Worm (Caenorhabditis elegans): ENCODE data around the gene srh-149.
"Not testable (repeated sequence)": the region's sequence is repeated elsewhere in the genome, so short reads cannot be mapped to it uniquely, and the experiment has no call there.

Gene srh-149

DNA sequence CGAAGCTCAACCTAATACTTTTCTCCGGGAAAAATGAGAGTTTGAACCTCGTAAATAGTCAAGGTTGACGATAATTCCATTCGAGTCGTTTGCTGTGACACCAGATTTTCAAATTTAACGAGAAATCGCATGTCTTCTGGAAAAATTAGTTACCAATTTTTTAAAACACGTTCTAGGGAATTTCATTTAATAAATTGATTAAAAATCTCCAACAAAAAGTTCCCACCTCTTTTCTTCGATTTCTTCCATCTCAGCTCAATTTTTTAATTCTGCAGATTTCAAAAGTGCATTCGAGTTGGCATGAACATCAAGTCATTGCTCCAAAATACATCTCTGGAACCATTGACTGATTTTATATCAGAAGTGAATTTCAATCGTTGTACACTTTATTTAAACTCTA lies 29.0 kb downstream of the srh-149 start, which contains the start of gene nhr-282:
Gene nhr-282 (plus strand): TSS at position 301 of the 400 bp plus-strand sequence.
- TF ChIP-seq him-1, dao-5, W03F9.2 (tag; optimal IDR thresholded peaks at IDR 0.05): not testable (repeated sequence)

DNA sequence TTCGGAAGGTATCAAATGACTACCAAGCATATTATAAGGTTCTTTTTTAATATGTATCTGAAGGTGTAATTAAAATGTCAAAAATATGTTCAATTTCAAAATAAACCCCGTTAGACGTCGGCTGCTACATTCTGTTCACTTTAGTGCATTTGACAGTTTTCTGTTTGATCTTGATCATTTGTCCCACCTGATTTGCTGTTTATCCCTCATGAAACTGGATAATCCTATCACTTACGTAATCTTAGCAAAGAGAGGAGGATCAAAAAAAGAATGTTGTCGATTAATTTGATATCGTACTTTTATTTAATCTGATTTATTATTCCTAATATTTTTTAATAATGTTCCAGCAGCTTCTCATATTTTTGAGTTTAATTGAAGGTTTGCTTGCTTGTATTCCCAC lies 30.5 kb downstream of the srh-149 start, which contains the start of gene F54B8.1:
Gene F54B8.1 (plus strand): TSS at position 301 of the 400 bp plus-strand sequence.
- TF ChIP-seq W03F9.2 (tag; optimal IDR thresholded peaks at IDR 0.05): no peak
- no peak for TF ChIP-seq dao-5 (tag; optimal IDR thresholded peaks at IDR 0.05)
- no peak for TF ChIP-seq him-1 (tag; optimal IDR thresholded peaks at IDR 0.05)

DNA sequence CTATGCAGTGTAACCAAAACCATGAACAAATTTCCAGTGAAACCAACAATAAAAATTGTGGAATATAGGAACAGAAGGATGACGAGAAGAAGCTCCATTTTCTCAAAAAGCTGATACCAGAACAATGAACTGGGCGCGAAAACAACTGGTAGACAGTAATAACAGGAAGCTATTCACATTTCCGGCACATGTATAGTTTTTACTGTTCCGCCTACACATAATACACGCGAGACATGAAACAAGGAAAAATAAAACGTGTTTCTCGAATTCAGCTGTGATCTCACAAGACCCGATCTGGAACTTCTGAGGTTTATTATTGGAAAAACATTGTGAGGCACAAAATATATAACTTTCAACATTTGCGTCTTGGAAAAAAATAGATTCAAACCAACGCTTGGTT lies 31.5 kb downstream of the srh-149 start, which contains the start of gene srsx-36:
Gene srsx-36 (minus strand): TSS at position 101 of the 400 bp plus-strand sequence.
- TF ChIP-seq W03F9.2 (tag; optimal IDR thresholded peaks at IDR 0.05) (no peak), dao-5 (tag; optimal IDR thresholded peaks at IDR 0.05) (no peak)

DNA sequence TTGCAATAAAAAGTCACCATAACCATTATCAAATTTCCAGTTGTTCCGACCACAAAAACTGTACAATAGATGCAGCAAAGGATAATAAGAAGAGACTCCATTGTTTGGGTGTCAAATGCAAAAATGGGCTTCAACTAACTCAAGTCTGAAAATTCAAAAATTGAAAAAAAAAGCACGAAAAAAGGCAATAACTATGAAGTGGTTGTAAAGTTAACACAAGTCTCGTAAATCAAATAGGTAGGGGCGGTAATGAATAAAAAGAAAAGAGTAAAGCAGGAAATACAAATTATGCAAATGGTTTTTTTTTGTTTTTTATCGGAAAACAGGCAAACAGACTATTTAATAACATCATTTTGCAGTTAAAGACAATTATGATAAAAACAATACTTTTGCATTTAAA lies 33.6 kb downstream of the srh-149 start, which contains the start of gene srsx-38:
Gene srsx-38 (minus strand): TSS at position 101 of the 400 bp plus-strand sequence.
- TF ChIP-seq dao-5, W03F9.2, him-1 (tag; optimal IDR thresholded peaks at IDR 0.05): not testable (repeated sequence)

DNA sequence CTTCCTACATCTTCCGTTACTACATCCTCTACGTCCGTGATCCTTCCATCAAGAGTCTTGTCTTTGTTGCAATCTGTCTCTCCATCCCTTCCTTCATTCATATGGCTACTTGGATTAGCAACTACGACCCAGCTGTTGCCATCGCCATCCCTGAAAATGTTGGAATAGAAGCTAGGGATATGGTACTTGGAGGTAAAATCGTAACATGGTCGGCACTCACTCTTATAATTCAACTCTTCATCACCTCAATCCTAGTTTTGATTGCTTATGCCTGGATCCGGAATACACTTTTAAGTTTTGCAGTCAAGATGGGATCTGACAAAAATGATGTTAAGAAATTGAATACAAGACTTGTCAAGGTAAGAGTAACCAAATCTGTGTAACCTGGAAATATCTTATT lies 37.2 kb downstream of the srh-149 start, which contains the start of gene T26E4.18:
Gene T26E4.18 (minus strand): TSS at position 101 of the 400 bp plus-strand sequence.
- TF ChIP-seq dao-5, W03F9.2, him-1 (tag; optimal IDR thresholded peaks at IDR 0.05): not testable (repeated sequence)

DNA sequence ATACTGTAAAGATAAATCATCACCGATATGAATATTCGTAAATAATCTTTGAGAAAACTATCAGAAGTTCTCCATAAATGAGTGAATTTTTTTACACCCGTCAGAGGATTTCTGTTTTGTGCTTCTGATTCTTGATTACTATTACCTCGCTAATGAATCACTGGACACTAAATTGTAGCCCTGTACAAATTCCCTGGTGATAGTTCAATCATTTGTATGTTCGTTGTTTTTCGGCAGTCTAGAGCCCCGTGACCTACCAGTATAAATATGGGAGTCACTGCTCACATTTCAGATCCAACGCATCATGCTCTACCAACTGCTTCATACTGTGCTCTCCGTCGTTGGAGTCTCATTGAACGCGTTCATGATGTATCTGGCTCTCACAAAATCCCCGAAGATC lies 37.9 kb downstream of the srh-149 start, which contains the start of gene srd-27:
Gene srd-27 (plus strand): TSS at position 301 of the 400 bp plus-strand sequence.
- TF ChIP-seq him-1, dao-5, W03F9.2 (tag; optimal IDR thresholded peaks at IDR 0.05): not testable (repeated sequence)

DNA sequence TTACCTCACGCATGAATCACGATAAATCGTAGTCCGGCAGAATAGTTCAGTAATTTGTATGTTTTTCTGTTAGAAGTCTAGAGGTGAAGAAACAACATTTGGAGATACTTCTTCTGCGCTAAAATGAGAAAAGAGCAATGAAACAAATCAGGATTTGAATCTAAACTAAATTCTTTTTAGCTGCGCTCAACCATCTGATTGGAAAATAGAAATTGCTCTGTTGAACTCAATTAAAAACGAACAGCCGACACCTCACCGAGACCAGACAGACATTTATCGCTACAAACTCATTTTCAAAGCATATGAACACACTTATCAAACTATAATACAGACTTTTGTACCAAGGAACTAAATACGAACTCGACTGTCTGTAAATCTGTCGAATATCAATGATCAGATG lies 38.4 kb downstream of the srh-149 start, which contains the start of gene T26E4.9:
Gene T26E4.9 (minus strand): TSS at position 101 of the 400 bp plus-strand sequence.
- TF ChIP-seq him-1, W03F9.2, dao-5 (tag; optimal IDR thresholded peaks at IDR 0.05): not testable (repeated sequence)

DNA sequence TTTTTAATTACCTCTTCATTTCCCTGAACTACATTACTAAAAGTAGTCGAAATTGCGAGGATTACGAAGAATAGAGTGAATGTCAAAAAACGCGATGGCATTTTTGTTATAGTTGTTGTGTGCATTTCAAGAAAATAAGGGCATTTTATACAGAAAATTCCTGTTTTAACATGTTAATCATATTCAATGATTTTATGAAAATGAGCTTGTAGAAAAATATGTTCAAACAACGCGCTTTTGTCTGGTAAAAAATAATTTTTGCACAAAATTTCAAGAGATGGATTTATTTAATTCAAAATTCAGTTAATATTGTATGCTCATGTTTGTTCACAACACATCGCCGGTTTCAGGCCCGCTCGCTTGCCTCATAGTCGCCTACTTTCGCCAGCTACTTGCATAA lies 42.9 kb downstream of the srh-149 start, which contains the start of gene T26E4.10:
Gene T26E4.10 (minus strand): TSS at position 101 of the 400 bp plus-strand sequence.
- no peak for TF ChIP-seq W03F9.2 (tag; optimal IDR thresholded peaks at IDR 0.05)
- no peak for TF ChIP-seq dao-5 (tag; optimal IDR thresholded peaks at IDR 0.05)
- TF ChIP-seq him-1 (tag; optimal IDR thresholded peaks at IDR 0.05): no peak

DNA sequence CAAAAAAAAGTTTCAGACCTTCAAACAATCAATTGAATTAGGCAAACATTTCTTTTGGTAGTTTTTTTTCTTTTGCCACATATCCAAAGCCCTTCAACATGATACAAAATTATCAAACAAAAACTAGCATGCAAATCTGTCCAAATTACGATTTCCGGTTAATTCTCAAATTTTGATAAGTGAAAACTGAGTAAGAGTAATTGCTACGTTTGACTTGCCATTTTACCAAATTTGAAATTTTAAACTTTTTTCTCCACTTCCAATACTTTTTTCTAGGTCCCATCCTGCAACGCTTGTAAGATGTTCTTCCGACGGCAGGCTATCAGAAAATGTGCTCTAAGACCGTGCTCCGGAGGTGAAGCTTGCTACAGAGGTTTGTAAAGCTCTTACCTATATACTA lies 44.9 kb downstream of the srh-149 start, which contains the start of gene nhr-223:
Gene nhr-223 (plus strand): TSS at position 301 of the 400 bp plus-strand sequence.
- TF ChIP-seq W03F9.2 (tag; optimal IDR thresholded peaks at IDR 0.05) (no peak), him-1 (tag; optimal IDR thresholded peaks at IDR 0.05) (no peak), dao-5 (tag; optimal IDR thresholded peaks at IDR 0.05) (no peak)

DNA sequence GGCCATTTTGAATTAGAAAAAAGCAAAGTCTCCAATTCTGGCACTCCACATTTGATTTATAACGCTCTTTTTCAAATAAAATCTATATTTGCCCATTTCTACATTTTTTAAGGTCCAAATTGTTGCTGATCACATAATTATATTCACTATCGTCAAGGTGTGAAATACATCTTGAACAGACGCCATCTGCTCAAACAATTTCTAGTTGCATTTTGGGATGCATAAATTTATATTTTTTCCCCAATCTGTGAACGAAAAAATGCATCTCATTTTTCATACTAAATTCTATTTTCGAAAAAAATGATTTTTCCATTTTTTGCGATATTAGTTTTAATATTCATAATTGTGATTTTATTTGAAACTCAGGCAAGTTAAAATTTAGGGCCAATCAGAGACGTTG lies 47.7 kb downstream of the srh-149 start, which contains the start of gene T26E4.7:
Gene T26E4.7 (plus strand): TSS at position 301 of the 400 bp plus-strand sequence.
- TF ChIP-seq him-1 (tag; optimal IDR thresholded peaks at IDR 0.05) (no peak), W03F9.2 (tag; optimal IDR thresholded peaks at IDR 0.05) (no peak), dao-5 (tag; optimal IDR thresholded peaks at IDR 0.05) (no peak)

DNA sequence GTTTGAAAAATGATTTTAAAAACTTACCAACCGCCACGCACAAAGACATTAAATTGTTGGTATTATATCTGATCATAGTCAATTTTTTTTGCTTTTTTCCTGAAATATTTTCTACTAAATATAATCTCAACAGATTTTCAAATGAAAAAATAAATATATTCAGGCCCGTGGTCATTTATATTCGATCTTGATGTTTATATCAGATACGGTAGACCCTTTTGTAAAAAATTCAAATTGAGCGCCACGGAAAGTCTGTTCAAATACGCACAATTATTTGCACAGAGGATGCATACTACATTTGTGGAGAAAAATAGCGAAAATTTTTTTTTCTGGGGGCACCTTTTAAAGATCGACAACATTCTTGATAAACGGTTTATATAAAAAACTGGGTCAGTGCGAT lies 48.6 kb downstream of the srh-149 start, which contains the start of gene T26E4.4:
Gene T26E4.4 (minus strand): TSS at position 101 of the 400 bp plus-strand sequence.
- TF ChIP-seq dao-5 (tag; optimal IDR thresholded peaks at IDR 0.05) (no peak), him-1 (tag; optimal IDR thresholded peaks at IDR 0.05) (no peak), W03F9.2 (tag; optimal IDR thresholded peaks at IDR 0.05) (no peak)
